Worm (Caenorhabditis elegans) whole organism, L4/young adult: ENCODE measurements around the gene dpf-6.

Source experiments
- dao-5 ChIP-seq: sonication (generic microtip); optimal IDR thresholded peaks from 2 replicates; lab custom pipeline; 2016; ENCODE audit warnings: missing genotype, missing genetic modification characterization, moderate library complexity, missing compliant biosample characterization
- him-1 ChIP-seq: sonication (generic microtip); optimal IDR thresholded peaks from 2 replicates; lab custom pipeline; 2016; ENCODE audit warnings: missing genotype, missing genetic modification reagents, missing genetic modification characterization, missing compliant biosample characterization

DNA sequence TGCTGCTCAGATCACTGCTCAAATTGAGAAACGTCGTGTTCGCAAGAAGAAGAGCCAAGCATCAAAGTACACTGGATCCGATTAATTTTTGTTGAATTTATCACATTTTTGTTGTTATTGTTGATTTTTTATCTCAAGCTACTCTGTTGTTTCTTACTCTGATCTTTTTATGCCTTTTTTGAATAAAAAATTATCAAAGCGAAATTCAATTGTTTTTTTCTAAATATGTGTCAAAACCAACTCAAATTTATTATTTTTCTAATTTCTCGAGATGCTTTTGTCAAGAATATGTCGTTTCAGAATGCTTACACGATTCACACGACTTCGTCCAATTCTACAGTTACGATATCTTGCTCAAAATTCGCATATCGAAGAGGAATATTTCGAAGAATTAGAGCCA, 9.4 kb downstream of the dpf-6 start, which contains the start of gene K12H4.2:
- TF ChIP-seq him-1, result no peak
- no peak for TF ChIP-seq dao-5 (tag; lab: Kevin White, UChicago)
